Fruit fly (Drosophila melanogaster): Measurements from ENCODE around the gene CG14088.

dm6 chr3L:19314877-19315276 is 44.4 kb upstream of the CG14088 start:
- TF ChIP-seq lola (GFP tag; optimal IDR thresholded peaks at IDR 0.05), result no peak
- TF ChIP-seq psq (GFP tag; optimal IDR thresholded peaks at IDR 0.05), result no peak
- TF ChIP-seq Dif (GFP tag; optimal IDR thresholded peaks at IDR 0.05; ENCODE audit: partially characterized antibody), result no peak
- peak; percentile 16 for TF ChIP-seq h (GFP tag; optimal IDR thresholded peaks at IDR 0.05)
